Fruit fly (Drosophila melanogaster): ENCODE results near the gene CG5347.

CG5347 gene

dm6 chrX:14812239-14812638 is 35.7 kb downstream of the CG5347 start (continued):
- TF ChIP-seq Hmr (GFP tag; optimal IDR thresholded peaks at IDR 0.05) (no peak), vnd (GFP tag; IDR thresholded peaks at IDR 0.05; ENCODE audit: partially characterized antibody) (no peak), Atf3 (GFP tag; optimal IDR thresholded peaks at IDR 0.05) (no peak), Vsx1 (GFP tag; optimal IDR thresholded peaks at IDR 0.05) (no peak), MBD-R2 (GFP tag; IDR thresholded peaks at IDR 0.05) (peak; percentile 18; the same call in 1 of the 2 replicates), crp (GFP tag; optimal IDR thresholded peaks at IDR 0.05) (no peak), Sry-δ (GFP tag; optimal IDR thresholded peaks at IDR 0.05) (no peak), dmrt11E (tag; optimal IDR thresholded peaks at IDR 0.05) (no peak), cato (GFP tag; optimal IDR thresholded peaks at IDR 0.05; ENCODE audit: borderline replicate concordance) (no peak), tio (GFP tag; optimal IDR thresholded peaks at IDR 0.05) (peak; percentile 12), Aef1 (GFP tag; IDR thresholded peaks at IDR 0.05) (no peak), Oli (tag; optimal IDR thresholded peaks at IDR 0.05) (peak; percentile 4), pnt (GFP tag; optimal IDR thresholded peaks at IDR 0.05) (no peak), CG17328 (GFP tag; IDR thresholded peaks at IDR 0.05) (0 out of 2 replicates have a peak, but pooled peaks have one; percentile 19), esg (GFP tag; conservative IDR thresholded peaks at IDR 0.05) (peak; percentile 11; the same call in 1 of the 2 replicates), trh (GFP tag; optimal IDR thresholded peaks at IDR 0.05) (no peak), Usf (GFP tag; optimal IDR thresholded peaks at IDR 0.05) (no peak), Chrac-16 (GFP tag; optimal IDR thresholded peaks at IDR 0.05) (no peak), CG12659 (GFP tag; optimal IDR thresholded peaks at IDR 0.05) (no peak), ewg (GFP tag; optimal IDR thresholded peaks at IDR 0.05) (no peak), Hmx (GFP tag; optimal IDR thresholded peaks at IDR 0.05) (no peak), CG32532 (GFP tag; IDR thresholded peaks at IDR 0.05) (peak; percentile 18; the same call in 1 of the 2 replicates), CG15073 (GFP tag; optimal IDR thresholded peaks at IDR 0.05) (no peak), CG3726 (GFP tag; IDR thresholded peaks at IDR 0.05) (no peak), CG6854 (GFP tag; optimal IDR thresholded peaks at IDR 0.05) (no peak), CG2678 (tag; optimal IDR thresholded peaks at IDR 0.05) (peak; percentile 24), CG12071 (GFP tag; optimal IDR thresholded peaks at IDR 0.05) (no peak), CG13424 (tag; optimal IDR thresholded peaks at IDR 0.05) (no peak), phol (tag; optimal IDR thresholded peaks at IDR 0.05) (no peak), HmgZ (tag; optimal IDR thresholded peaks at IDR 0.05) (no peak), zfh1 (GFP tag; IDR thresholded peaks at IDR 0.05) (0 out of 3 replicates have a peak, but pooled peaks have one; percentile 36), CG16815 (GFP tag; optimal IDR thresholded peaks at IDR 0.05) (no peak), Hr51 (GFP tag; optimal IDR thresholded peaks at IDR 0.05) (peak in 1 of 2 experiments; percentile 23), slbo (GFP tag; IDR thresholded peaks at IDR 0.05) (peak; percentile 54), ham (GFP tag; IDR thresholded peaks at IDR 0.05) (no peak), nerfin-1 (tag; optimal IDR thresholded peaks at IDR 0.05) (no peak), unpg (GFP tag; optimal IDR thresholded peaks at IDR 0.05) (peak; percentile 11), Kr (GFP tag; optimal IDR thresholded peaks at IDR 0.05) (no peak), Drgx (GFP tag; IDR thresholded peaks at IDR 0.05) (peak; percentile 78), disco-r (GFP tag; optimal IDR thresholded peaks at IDR 0.05) (no peak), CG11398 (GFP tag; optimal IDR thresholded peaks at IDR 0.05) (no peak), TFAM (GFP tag; optimal IDR thresholded peaks at IDR 0.05) (no peak), az2 (GFP tag; optimal IDR thresholded peaks at IDR 0.05) (peak; percentile 1), CHES-1-like (GFP tag; optimal IDR thresholded peaks at IDR 0.05) (no peak), CG7556 (GFP tag; optimal IDR thresholded peaks at IDR 0.05) (no peak), Atf6 (GFP tag; IDR thresholded peaks at IDR 0.05) (0 out of 2 replicates have a peak, but pooled peaks have one; percentile 13), CG17359 (tag; optimal IDR thresholded peaks at IDR 0.05) (no peak), HLH4C (GFP tag; IDR thresholded peaks at IDR 0.05; ENCODE audit: partially characterized antibody) (no peak), oc (tag; optimal IDR thresholded peaks at IDR 0.05) (no peak), dysf (GFP tag; IDR thresholded peaks at IDR 0.05) (peak; percentile 27; the same call in 1 of the 3 replicates)
